Worm (Caenorhabditis elegans): ENCODE measurements around the gene ham-3.

- TF ChIP-seq unc-62 (GFP tag; optimal IDR thresholded peaks at IDR 0.05) (no peak), let-526 (GFP tag; IDR thresholded peaks at IDR 0.05) (no peak), pha-4 (tag; optimal IDR thresholded peaks at IDR 0.05) (no peak), F49E8.2 (tag; optimal IDR thresholded peaks at IDR 0.05; ENCODE audit: insufficient read depth) (no peak), ceh-79 (tag; optimal IDR thresholded peaks at IDR 0.05) (no peak), tbp1 (GFP tag; optimal IDR thresholded peaks at IDR 0.05) (no peak), hsf-1 (GFP tag; IDR thresholded peaks at IDR 0.05) (no peak), ets-4 (GFP tag; optimal IDR thresholded peaks at IDR 0.05) (no peak), tbx-9 (tag; optimal IDR thresholded peaks at IDR 0.05; ENCODE audit: borderline replicate concordance) (no peak), B0019.2 (GFP tag; conservative IDR thresholded peaks at IDR 0.05) (no peak), bed-2 (GFP tag; IDR thresholded peaks at IDR 0.05) (no peak)
Observed at ce11 chrIII:10151719-10152118, 31.1 kb downstream of the ham-3 start.

All from whole organism, young adult.